Fruit fly (Drosophila melanogaster): Measurements from ENCODE around the gene CG14022.

The CG14022 gene

dm6 chr2L:5302284-5302683 lies 26.4 kb downstream of the CG14022 start:
- peak; percentile 64 for TF ChIP-seq CG17801 (GFP tag; optimal IDR thresholded peaks at IDR 0.05; ENCODE audit: partially characterized antibody)

DNA sequence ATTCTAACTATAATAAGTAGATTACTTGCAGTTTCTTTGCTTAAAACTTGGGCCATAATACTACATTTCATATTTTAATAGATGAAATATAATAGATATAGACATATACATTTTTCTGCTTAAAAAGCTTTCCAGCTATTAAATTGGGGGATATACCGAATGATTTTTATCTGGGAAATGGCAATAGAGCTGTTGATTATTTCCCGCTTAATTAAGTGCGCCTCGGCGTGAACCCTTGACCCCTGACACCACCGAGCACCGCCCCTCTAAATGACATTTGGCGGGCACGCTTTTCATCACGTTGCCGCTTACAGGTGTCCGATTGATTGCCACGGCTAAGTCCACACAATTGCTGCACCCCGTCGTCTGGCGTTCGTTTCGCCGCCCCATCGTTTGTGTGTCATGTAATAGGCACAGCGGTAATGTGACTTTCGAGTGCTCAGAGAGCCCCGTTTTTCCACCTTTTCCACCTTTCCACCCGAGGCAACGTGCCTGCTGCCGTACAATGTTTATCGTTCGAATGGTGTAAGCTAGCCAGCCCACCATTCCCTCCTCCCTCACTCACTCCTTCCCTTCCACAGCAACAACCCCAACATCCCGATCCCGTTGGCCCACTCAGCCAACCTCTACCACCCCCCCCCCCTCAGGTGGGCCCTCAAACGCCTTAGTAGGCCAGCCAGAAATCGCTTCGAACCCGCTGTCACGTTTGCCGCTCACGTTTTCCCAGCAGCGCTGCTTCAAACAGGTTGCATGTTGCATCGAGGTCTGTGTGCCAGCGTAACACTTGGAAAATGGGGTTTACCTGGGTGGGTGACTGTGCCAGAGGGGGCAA lies 27.7 kb downstream of the CG14022 start:
- TF ChIP-seq CG17801 (GFP tag; optimal IDR thresholded peaks at IDR 0.05; ENCODE audit: partially characterized antibody), result no peak

DNA sequence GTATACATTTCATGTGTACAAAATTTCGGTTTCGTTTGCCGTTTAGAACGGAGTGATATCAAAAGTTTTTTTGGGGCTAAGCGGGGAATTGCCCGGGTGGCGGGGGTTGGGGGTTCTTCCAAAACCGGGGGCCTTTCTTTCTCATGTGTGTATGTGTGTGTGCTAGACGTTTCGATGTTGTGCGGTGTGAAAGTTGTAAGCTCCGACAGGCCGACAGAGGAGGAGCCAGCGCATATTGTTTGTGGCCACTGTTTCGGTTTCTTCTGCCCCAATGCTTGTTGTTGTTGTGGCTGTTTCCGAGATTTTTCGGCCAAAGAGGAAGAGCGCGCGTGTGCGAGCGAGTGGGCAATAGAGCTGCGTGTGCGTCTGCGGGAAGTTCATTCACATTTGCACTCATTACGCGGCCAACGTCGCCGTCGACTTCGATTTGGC lies 28.4 kb downstream of the CG14022 start:
- TF ChIP-seq CG17801 (GFP tag; optimal IDR thresholded peaks at IDR 0.05; ENCODE audit: partially characterized antibody), result no peak

DNA sequence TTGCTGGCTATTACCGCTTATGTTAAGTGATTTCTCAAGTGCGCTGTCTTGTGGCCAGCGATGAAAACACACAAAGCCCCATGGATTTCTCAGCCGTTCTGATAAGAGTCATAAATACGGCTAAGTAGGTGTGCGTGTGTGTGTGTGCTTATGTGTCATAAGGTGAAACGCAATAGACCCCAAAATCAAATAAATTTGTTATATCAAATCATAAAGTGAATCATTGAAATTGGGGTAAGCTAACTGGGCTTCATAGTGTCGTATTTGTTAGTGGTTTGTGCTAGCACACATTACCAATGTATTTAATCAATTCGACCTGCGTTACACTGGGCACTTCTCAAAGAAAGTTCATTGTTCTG lies 29.1 kb downstream of the CG14022 start:
- no peak for TF ChIP-seq CG17801 (GFP tag; optimal IDR thresholded peaks at IDR 0.05; ENCODE audit: partially characterized antibody)

DNA sequence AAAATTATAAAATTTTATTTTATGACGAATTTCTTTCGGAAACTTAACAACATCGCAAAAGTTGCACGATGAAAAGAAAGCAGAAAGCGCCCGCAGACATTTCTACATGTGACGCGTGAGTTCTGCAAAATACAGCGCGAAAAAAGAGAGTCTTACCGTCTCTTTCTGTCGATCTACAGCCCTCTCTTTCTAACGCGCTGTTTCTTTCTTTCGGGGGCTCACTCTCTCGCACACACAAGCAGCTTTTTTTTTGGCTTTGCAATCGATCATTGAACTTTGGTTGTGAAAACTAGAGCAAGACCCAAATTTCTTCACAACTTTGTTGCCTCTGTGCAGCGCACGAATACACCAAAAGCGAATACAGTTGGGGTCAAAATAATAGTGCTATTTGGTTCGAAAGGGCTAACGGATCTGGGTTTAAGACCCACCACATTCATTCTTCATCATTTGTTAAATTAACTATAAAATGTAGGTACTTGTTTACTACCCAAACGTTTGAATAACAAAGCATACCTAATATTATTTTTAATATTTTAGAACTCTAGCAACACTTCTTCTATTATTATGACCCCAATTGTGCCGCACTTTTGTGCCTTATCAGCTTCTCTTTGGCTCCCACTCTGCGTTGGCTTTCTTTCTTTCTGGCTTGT lies 29.6 kb downstream of the CG14022 start:
- peak; percentile 88 for TF ChIP-seq CG17801 (GFP tag; optimal IDR thresholded peaks at IDR 0.05; ENCODE audit: partially characterized antibody)

DNA sequence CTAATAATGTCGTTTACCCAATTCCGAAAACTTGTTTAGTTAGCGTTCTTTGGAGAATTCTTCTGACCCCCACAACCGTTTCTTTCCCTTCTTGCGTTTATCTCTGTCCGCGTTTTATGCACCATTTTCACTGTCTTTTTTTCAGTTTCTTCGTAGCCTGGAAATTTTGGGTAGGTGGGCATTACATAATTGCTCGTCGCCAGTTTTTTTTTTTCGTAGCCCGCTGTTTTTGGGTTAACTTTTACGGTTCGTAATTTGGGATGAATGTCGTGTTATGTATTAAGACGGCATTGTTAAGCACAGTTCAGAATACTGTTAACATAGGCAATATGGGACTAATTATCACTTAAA lies 30.7 kb downstream of the CG14022 start:
- TF ChIP-seq CG17801 (GFP tag; optimal IDR thresholded peaks at IDR 0.05; ENCODE audit: partially characterized antibody), result no peak

dm6 chr2L:5297289-5297960 lies 31.3 kb downstream of the CG14022 start:
- no peak for TF ChIP-seq CG17801 (GFP tag; optimal IDR thresholded peaks at IDR 0.05; ENCODE audit: partially characterized antibody)

dm6 chr2L:5296672-5297288 lies 31.9 kb downstream of the CG14022 start:
- TF ChIP-seq CG17801 (GFP tag; optimal IDR thresholded peaks at IDR 0.05; ENCODE audit: partially characterized antibody), result peak; percentile 31

DNA sequence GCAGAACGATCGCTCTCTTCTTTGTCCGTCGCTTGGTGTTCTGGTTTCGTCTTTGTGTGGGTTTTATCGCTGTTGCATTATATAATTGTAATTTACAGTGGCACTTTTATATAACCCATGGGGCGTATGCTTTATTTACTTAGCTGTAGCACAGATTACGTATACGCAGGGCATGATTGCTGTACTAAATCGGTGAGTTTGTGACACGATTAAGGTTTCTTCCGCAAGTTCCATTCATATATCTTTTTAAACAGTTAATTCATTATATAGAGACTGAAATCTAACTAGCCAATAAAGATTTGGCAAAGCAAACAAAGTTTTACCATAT lies 33.5 kb downstream of the CG14022 start:
- TF ChIP-seq CG17801 (GFP tag; optimal IDR thresholded peaks at IDR 0.05; ENCODE audit: partially characterized antibody), result no peak

DNA sequence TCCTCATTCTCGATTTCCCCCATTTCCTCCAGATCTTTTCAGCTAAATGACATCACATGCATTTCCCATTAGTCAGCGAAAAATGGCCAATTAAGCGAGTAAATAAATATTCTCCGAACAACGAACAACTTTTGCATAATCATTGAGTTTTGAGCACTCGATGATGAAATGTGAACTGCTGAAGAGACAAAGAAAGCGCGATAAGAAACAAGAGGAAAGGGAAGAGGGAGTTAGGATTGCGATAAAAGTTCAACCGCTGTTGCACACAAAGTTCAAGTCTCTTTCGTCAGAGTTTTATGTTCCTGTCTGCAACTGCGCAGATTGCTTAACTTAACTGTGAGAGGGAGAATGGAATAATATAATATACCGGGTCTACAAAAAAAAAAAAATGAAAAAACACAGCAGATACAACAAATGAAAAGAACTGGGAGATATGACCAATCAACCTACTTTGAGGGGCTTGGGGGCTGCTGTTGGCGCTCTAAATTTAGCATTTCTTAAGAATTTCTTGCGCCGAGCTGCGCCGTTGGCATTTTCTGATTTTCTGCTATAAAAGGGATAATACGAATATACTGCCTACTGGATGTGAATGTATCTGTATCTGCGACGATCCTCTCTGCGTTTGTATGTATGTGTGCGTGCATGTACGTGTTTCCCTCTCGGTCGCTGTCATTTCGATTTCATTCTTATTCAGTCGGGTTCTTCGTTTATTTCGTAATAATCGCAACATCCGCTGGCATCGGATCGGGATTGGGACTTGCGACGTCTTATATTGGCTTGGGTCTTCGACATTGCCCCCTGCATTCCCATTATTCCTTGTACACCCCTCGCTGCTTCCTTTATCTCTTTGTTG lies 34.1 kb downstream of the CG14022 start:
- peak; percentile 17 for TF ChIP-seq CG17801 (GFP tag; optimal IDR thresholded peaks at IDR 0.05; ENCODE audit: partially characterized antibody)

DNA sequence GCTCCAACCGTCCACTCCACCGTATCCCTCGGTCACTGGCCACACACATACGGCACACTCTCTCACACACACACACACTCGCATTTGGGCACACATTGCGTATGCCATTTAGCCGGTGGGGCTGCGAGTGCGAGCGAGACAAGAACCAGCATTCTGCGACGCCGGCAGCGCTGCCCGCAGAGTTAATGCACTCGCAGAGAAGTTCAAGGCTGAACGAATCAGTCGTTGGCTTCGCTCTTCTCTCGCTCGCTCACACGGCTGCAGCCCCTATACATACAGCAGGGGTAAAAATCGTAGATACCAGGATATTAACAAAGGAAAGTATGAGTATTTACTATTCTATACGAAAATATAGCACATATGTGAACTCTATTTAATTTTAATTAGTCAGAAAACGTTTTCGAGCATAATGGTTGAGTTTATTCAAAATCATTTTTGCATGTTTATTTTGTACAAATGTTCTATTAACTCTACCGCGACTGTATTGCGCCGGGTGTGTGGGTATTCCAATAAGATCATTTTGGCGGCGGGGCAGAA lies 35.6 kb downstream of the CG14022 start:
- TF ChIP-seq CG17801 (GFP tag; optimal IDR thresholded peaks at IDR 0.05; ENCODE audit: partially characterized antibody), result peak; percentile 94

- no peak for TF ChIP-seq CG17801 (GFP tag; optimal IDR thresholded peaks at IDR 0.05; ENCODE audit: partially characterized antibody)
Measured at dm6 chr2L:5292643-5292963, 36.1 kb downstream of the CG14022 start.

DNA sequence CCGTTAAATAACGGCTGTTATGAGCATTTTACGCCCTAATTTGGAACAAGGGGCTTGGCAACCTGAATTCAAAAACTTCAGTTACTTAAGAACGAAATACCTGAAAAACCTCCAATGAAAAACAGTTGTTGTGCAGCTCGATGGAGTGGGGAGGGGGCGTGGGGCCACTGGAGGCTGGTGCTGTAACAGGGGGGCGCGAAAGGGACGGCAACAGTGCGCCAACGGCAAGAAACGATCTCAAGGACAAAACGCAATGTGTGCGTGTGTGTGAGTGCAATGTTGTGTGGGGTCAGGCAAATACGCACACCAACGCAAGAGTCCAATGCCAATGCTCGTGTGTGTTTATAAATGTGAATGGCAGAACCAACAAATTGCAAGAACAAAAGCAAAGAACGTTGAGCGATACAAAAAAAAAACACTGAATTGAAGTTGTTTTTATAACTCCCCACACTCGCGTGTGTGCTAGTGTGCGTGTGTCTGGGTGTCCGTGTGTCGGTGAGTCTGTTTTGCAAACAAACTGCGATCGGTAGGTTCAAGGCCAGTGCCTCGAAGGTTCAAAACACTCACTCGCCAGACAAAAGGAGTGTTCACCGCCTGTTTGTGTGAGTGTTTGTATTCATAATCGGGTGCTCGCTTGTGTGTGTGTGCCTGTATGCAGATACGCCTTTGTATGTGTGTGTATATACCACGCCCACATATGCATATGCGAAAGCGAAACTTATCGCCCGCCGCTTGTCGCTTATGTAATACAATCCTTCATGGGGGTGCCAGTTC lies 36.6 kb downstream of the CG14022 start:
- TF ChIP-seq CG17801 (GFP tag; optimal IDR thresholded peaks at IDR 0.05; ENCODE audit: partially characterized antibody), result no peak

- no peak for TF ChIP-seq CG17801 (GFP tag; optimal IDR thresholded peaks at IDR 0.05; ENCODE audit: partially characterized antibody)
Measured at dm6 chr2L:5291195-5291594, 37.5 kb downstream of the CG14022 start.
